Worm (Caenorhabditis elegans) whole organism, L1 larva: ENCODE data around the gene ivns-1.

Experiments
- C34B4.2 ChIP-seq: sonication (generic microtip); optimal IDR thresholded peaks from 2 replicates; lab custom pipeline; 2017; ENCODE audit warnings: mild to moderate bottlenecking, missing genetic modification characterization, missing compliant biosample characterization
- ama-1 ChIP-seq: fragments of 150-350 bp; optimal IDR thresholded peaks from 2 replicates; lab custom pipeline; 2014
- blmp-1 ChIP-seq: fragments of 150-350 bp; optimal IDR thresholded peaks from 2 replicates; lab custom pipeline; 2014; ENCODE audit warnings: missing biosample characterization, missing genetic modification characterization
- ces-1 ChIP-seq: fragments of 150-350 bp; optimal IDR thresholded peaks from 2 replicates; lab custom pipeline; 2014; ENCODE audit warnings: missing biosample characterization, missing genetic modification reagents, missing genetic modification characterization
- dsc-1 ChIP-seq: sonication (generic microtip); optimal IDR thresholded peaks from 2 replicates; lab custom pipeline; 2016; ENCODE audit warnings: mild to moderate bottlenecking, missing genetic modification characterization, missing compliant biosample characterization
- egl-27 ChIP-seq, 2 experiments: fragments of 150-350 bp in 1 of 2; sonication (generic microtip); optimal IDR thresholded peaks; 3 replicates each; lab custom pipeline; 2017 to 2018; ENCODE audit warnings: missing biosample characterization in 2 of 2, missing genetic modification characterization in 2 of 2, missing genetic modification reagents in 2 of 2
- elt-2 ChIP-seq: sonication (generic microtip); optimal IDR thresholded peaks from 2 replicates; lab custom pipeline; 2016; ENCODE audit warnings: missing genetic modification characterization, mild to moderate bottlenecking, inconsistent platforms, missing compliant biosample characterization, missing genetic modification reagents
- elt-3 ChIP-seq, 6 experiments: fragments of 150-350 bp in 1 of 6; sonication (generic microtip); optimal IDR thresholded peaks; 2 replicates each; lab custom pipeline; 2017 to 2018; ENCODE audit warnings: missing biosample characterization in 6 of 6, missing genetic modification characterization in 6 of 6, inconsistent platforms in 1 of 6
- ets-5 ChIP-seq: fragments of 200-800 bp; sonication (Bioruptor generic); IDR thresholded peaks from 2 replicates; pipeline ENCODE4 v1.3.6; 2022; ENCODE audit warnings: missing genetic modification characterization, missing compliant biosample characterization
- fkh-8 ChIP-seq: sonication (generic microtip); optimal IDR thresholded peaks from 2 replicates; lab custom pipeline; 2016; ENCODE audit warnings: mild to moderate bottlenecking, missing genetic modification characterization, missing compliant biosample characterization
- grh-1 ChIP-seq: fragments of 200-800 bp; sonication (Bioruptor generic); IDR thresholded peaks from 2 replicates; pipeline ENCODE4 v1.3.6; 2022; ENCODE audit warnings: missing genetic modification reagents, missing genetic modification characterization, missing compliant biosample characterization
- hlh-17 ChIP-seq: fragments of 200-800 bp; sonication (Bioruptor generic); optimal IDR thresholded peaks from 2 replicates; lab custom pipeline; 2018; ENCODE audit warnings: missing genetic modification characterization, mild to moderate bottlenecking, missing compliant biosample characterization, moderate library complexity, borderline replicate concordance
- hlh-4 ChIP-seq: sonication (generic microtip); optimal IDR thresholded peaks from 2 replicates; lab custom pipeline; 2016; ENCODE audit warnings: mild to moderate bottlenecking, missing genetic modification characterization, missing compliant biosample characterization
- irx-1 ChIP-seq: sonication (generic microtip); optimal IDR thresholded peaks from 2 replicates; lab custom pipeline; 2016; ENCODE audit warnings: missing genetic modification characterization, missing compliant biosample characterization
- isw-1 ChIP-seq: fragments of 200-800 bp; sonication (Bioruptor generic); IDR thresholded peaks from 2 replicates; pipeline ENCODE4 v1.3.6; 2022; ENCODE audit warnings: missing genetic modification characterization, missing compliant biosample characterization
- jun-1 ChIP-seq: fragments of 150-350 bp; optimal IDR thresholded peaks from 2 replicates; lab custom pipeline; 2014; ENCODE audit warnings: missing biosample characterization, missing genetic modification reagents, missing genetic modification characterization
- lin-14 ChIP-seq: fragments of 200-800 bp; sonication (Bioruptor generic); optimal IDR thresholded peaks from 2 replicates; lab custom pipeline; 2018; ENCODE audit warnings: mild to moderate bottlenecking, missing genetic modification characterization, moderate library complexity, missing compliant biosample characterization
- lin-35 ChIP-seq, 2 experiments: fragments of 150-350 bp; optimal IDR thresholded peaks; 2 replicates each; lab custom pipeline; 2014; ENCODE audit warnings: missing biosample characterization in 2 of 2, missing genetic modification characterization in 2 of 2, missing genetic modification reagents in 2 of 2
- mab-9 ChIP-seq: fragments of 200-800 bp; sonication (Bioruptor generic); IDR thresholded peaks from 2 replicates; pipeline ENCODE4 v1.3.6; 2022; ENCODE audit warnings: missing genetic modification reagents, missing genetic modification characterization, missing compliant biosample characterization
- mdl-1 ChIP-seq, 2 experiments: fragments of 150-350 bp; optimal IDR thresholded peaks; 2 replicates each; lab custom pipeline; 2014 to 2017; ENCODE audit warnings: missing biosample characterization in 2 of 2, missing genetic modification characterization in 2 of 2, inconsistent platforms in 1 of 2
- mef-2 ChIP-seq: fragments of 150-350 bp; optimal IDR thresholded peaks from 2 replicates; lab custom pipeline; 2014; ENCODE audit warnings: missing biosample characterization, missing genetic modification characterization
- mep-1 ChIP-seq: fragments of 150-350 bp; optimal IDR thresholded peaks from 2 replicates; lab custom pipeline; 2014; ENCODE audit warnings: missing biosample characterization, missing genetic modification characterization
- nhr-11 ChIP-seq: fragments of 150-350 bp; optimal IDR thresholded peaks from 2 replicates; lab custom pipeline; 2014; ENCODE audit warnings: missing biosample characterization, missing genetic modification characterization
- nhr-28 ChIP-seq: fragments of 150-350 bp; optimal IDR thresholded peaks from 2 replicates; lab custom pipeline; 2014; ENCODE audit warnings: missing biosample characterization, missing genetic modification characterization
- nhr-77 ChIP-seq: fragments of 150-350 bp; optimal IDR thresholded peaks from 2 replicates; lab custom pipeline; 2014; ENCODE audit warnings: missing biosample characterization, missing genetic modification characterization
- nhr-85 ChIP-seq: sonication (generic microtip); peaks from one replicate; lab custom pipeline; 2016; ENCODE audit warnings: missing genetic modification characterization, inconsistent platforms, missing compliant biosample characterization
- pqm-1 ChIP-seq: sonication (generic microtip); optimal IDR thresholded peaks from 3 replicates; lab custom pipeline; 2017; ENCODE audit warnings: missing biosample characterization, missing genetic modification characterization
- snpc-4 ChIP-seq: fragments of 150-350 bp; optimal IDR thresholded peaks from 2 replicates; lab custom pipeline; 2014; ENCODE audit warnings: missing biosample characterization, missing genetic modification characterization
- sox-4 ChIP-seq: sonication (generic microtip); optimal IDR thresholded peaks from 2 replicates; lab custom pipeline; 2016; ENCODE audit warnings: missing genetic modification characterization, missing compliant biosample characterization
- tbx-2 ChIP-seq: sonication (generic microtip); optimal IDR thresholded peaks from 2 replicates; lab custom pipeline; 2016; ENCODE audit warnings: missing genetic modification characterization, missing compliant biosample characterization
- tlp-1 ChIP-seq: fragments of 150-350 bp; optimal IDR thresholded peaks from 2 replicates; lab custom pipeline; 2014; ENCODE audit warnings: missing biosample characterization, missing genetic modification characterization
- unc-130 ChIP-seq: fragments of 150-350 bp; optimal IDR thresholded peaks from 2 replicates; lab custom pipeline; 2017; ENCODE audit warnings: missing biosample characterization, missing genetic modification characterization, inconsistent platforms
- unc-30 ChIP-seq: sonication (generic microtip); optimal IDR thresholded peaks from 2 replicates; lab custom pipeline; 2017; ENCODE audit warnings: missing biosample characterization, missing genetic modification characterization
- unc-86 ChIP-seq: sonication (generic microtip); optimal IDR thresholded peaks from 2 replicates; lab custom pipeline; 2016; ENCODE audit warnings: missing genetic modification characterization, missing compliant biosample characterization
- unc-98 ChIP-seq: fragments of 200-800 bp; sonication (Bioruptor generic); IDR thresholded peaks from 2 replicates; pipeline ENCODE4 v1.3.6; 2022; ENCODE audit warnings: missing genetic modification characterization, missing compliant biosample characterization
- vab-15 ChIP-seq: sonication (generic microtip); optimal IDR thresholded peaks from 2 replicates; lab custom pipeline; 2017; ENCODE audit warnings: missing genotype, mild to moderate bottlenecking, missing genetic modification characterization, missing compliant biosample characterization
- zag-1 ChIP-seq: fragments of 150-350 bp; optimal IDR thresholded peaks from 2 replicates; lab custom pipeline; 2014; ENCODE audit warnings: missing biosample characterization, missing genetic modification characterization
- ztf-4 ChIP-seq: fragments of 150-350 bp; optimal IDR thresholded peaks from 2 replicates; lab custom pipeline; 2014; ENCODE audit warnings: missing biosample characterization, missing genetic modification characterization

ivns-1 gene

ce11 chrX:12627797-12628196 is 6.4 kb downstream of the ivns-1 start (continued):
- peak; percentile 9 for TF ChIP-seq unc-130
- peak; percentile 62 for TF ChIP-seq pqm-1
- TF ChIP-seq tbx-2, result peak; percentile 23
- peak in 1 of 2 experiments; percentile 9 for TF ChIP-seq lin-35 (GFP tag; optimal IDR thresholded peaks at IDR 0.05; lab: Kevin White, UChicago)
- TF ChIP-seq lin-14 (GFP tag; lab: Kevin White, UChicago), result peak; percentile 56
- TF ChIP-seq hlh-4, result no peak
- TF ChIP-seq unc-30 (tag; lab: Kevin White, UChicago), result no peak
- TF ChIP-seq jun-1 (tag; lab: Kevin White, UChicago), result peak; percentile 5
- peak; percentile 70 for TF ChIP-seq blmp-1 (tag; lab: Kevin White, UChicago)
- no peak for TF ChIP-seq isw-1
- no peak for TF ChIP-seq unc-86
- TF ChIP-seq dsc-1 (tag; lab: Kevin White, UChicago), result no peak
- TF ChIP-seq unc-98 (GFP tag; lab: Robert Waterston, UW), result no peak
- TF ChIP-seq ces-1 (GFP tag; lab: Kevin White, UChicago), result no peak
- TF ChIP-seq mab-9, result no peak

- no peak for TF ChIP-seq unc-130
- no peak for TF ChIP-seq ets-5 (GFP tag; lab: Robert Waterston, UW)
- no peak for TF ChIP-seq mep-1 (tag; lab: Kevin White, UChicago)
- no peak for TF ChIP-seq jun-1 (tag; lab: Kevin White, UChicago)
- no peak for TF ChIP-seq vab-15 (tag; lab: Kevin White, UChicago)
- no peak for TF ChIP-seq zag-1 (tag; lab: Kevin White, UChicago)
- no peak for TF ChIP-seq mdl-1 (tag; optimal IDR thresholded peaks at IDR 0.05; lab: Kevin White, UChicago)
Measured at ce11 chrX:12620310-12620709, 13.8 kb downstream of the ivns-1 start.

ce11 chrX:12619165-12619564 is 15.0 kb downstream of the ivns-1 start, which contains the start of gene R09A8.2:
Gene R09A8.2 (plus strand): TSS chrX:12619465.
- TF ChIP-seq hlh-17 (GFP tag; lab: Kevin White, UChicago), result no peak
- no peak for TF ChIP-seq elt-2 (tag; lab: Kevin White, UChicago)
- TF ChIP-seq zag-1 (tag; lab: Kevin White, UChicago), result no peak
- no peak for TF ChIP-seq nhr-11 (tag; lab: Kevin White, UChicago)
- no peak for TF ChIP-seq vab-15 (tag; lab: Kevin White, UChicago)
- TF ChIP-seq tlp-1, result no peak
- no peak for TF ChIP-seq elt-3 (tag; optimal IDR thresholded peaks at IDR 0.05; lab: Kevin White, UChicago)
- no peak for TF ChIP-seq mef-2
- no peak for TF ChIP-seq irx-1 (tag; lab: Kevin White, UChicago)
- TF ChIP-seq nhr-77 (tag; lab: Kevin White, UChicago), result no peak

ce11 chrX:12618447-12618846 is 15.7 kb downstream of the ivns-1 start:
- no peak for TF ChIP-seq unc-86
- no peak for TF ChIP-seq fkh-8 (tag; lab: Kevin White, UChicago)
- no peak for TF ChIP-seq sox-4 (tag; lab: Kevin White, UChicago)
- TF ChIP-seq nhr-11 (tag; lab: Kevin White, UChicago), result no peak
- no peak for TF ChIP-seq ztf-4 (tag; lab: Kevin White, UChicago)
- no peak for TF ChIP-seq lin-35 (GFP tag; optimal IDR thresholded peaks at IDR 0.05; lab: Kevin White, UChicago)
- no peak for TF ChIP-seq nhr-85
- no peak for TF ChIP-seq ama-1
- no peak for TF ChIP-seq elt-2 (tag; lab: Kevin White, UChicago)
- TF ChIP-seq snpc-4 (tag; lab: Kevin White, UChicago), result no peak
- no peak for TF ChIP-seq hlh-4
- no peak for TF ChIP-seq grh-1 (GFP tag; lab: Robert Waterston, UW)
- TF ChIP-seq C34B4.2 (tag; lab: Kevin White, UChicago), result no peak
- no peak for TF ChIP-seq nhr-28
- TF ChIP-seq egl-27 (tag; optimal IDR thresholded peaks at IDR 0.05; lab: Kevin White, UChicago), result no peak
- no peak for TF ChIP-seq unc-130
- TF ChIP-seq elt-3 (tag; optimal IDR thresholded peaks at IDR 0.05; lab: Kevin White, UChicago), result no peak
